Worm (Caenorhabditis elegans): ENCODE data around the gene srr-6.
A peak's percentile ranks its signal among the peaks of the same experiment; 100 is the strongest.

srr-6 gene

ce11 chrV:4969503-4969902 lies 43.1 kb upstream of the srr-6 start:
- TF ChIP-seq Y105C5A.15 (GFP tag; IDR thresholded peaks at IDR 0.05), result no peak
- peak; percentile 13 for TF ChIP-seq dve-1 (tag; optimal IDR thresholded peaks at IDR 0.05; ENCODE audit: insufficient read depth)
- TF ChIP-seq unc-62 (GFP tag; optimal IDR thresholded peaks at IDR 0.05 in 1 of 2), result peak in 1 of 2 experiments; percentile 33
- no peak for TF ChIP-seq unc-62 (tag; optimal IDR thresholded peaks at IDR 0.05)
- TF ChIP-seq ceh-62 (tag; optimal IDR thresholded peaks at IDR 0.05), result no peak
- TF ChIP-seq nhr-28 (tag; optimal IDR thresholded peaks at IDR 0.05), result peak; percentile 48
- no peak for TF ChIP-seq Y48G9A.11 (GFP tag; IDR thresholded peaks at IDR 0.05)
- TF ChIP-seq nhr-11 (tag; optimal IDR thresholded peaks at IDR 0.05), result peak; percentile 11
- no peak for TF ChIP-seq F10B5.3 (tag; optimal IDR thresholded peaks at IDR 0.05)
- TF ChIP-seq ztf-7 (tag; optimal IDR thresholded peaks at IDR 0.05), result no peak
- no peak for TF ChIP-seq ceh-32 (tag; optimal IDR thresholded peaks at IDR 0.05; ENCODE audit: poor library complexity)
- TF ChIP-seq daf-16 (GFP tag; optimal IDR thresholded peaks at IDR 0.05), result no peak
- TF ChIP-seq daf-16 (tag; optimal IDR thresholded peaks at IDR 0.05), result peak; percentile 61
- TF ChIP-seq zfp-3 (GFP tag; conservative IDR thresholded peaks at IDR 0.05), result no peak
- TF ChIP-seq lin-38 (GFP tag; IDR thresholded peaks at IDR 0.05), result no peak

ce11 chrV:4972943-4973342 lies 39.7 kb upstream of the srr-6 start, which contains the start of gene srsx-9:
srsx-9 (minus strand) TSS chrV:4973043.
- TF ChIP-seq mxl-2 (GFP tag; conservative IDR thresholded peaks at IDR 0.05), result no peak
- TF ChIP-seq mxl-3 (GFP tag; optimal IDR thresholded peaks at IDR 0.05), result no peak
- no peak for TF ChIP-seq ces-1 (GFP tag; optimal IDR thresholded peaks at IDR 0.05)
- no peak for TF ChIP-seq ctbp-1 (GFP tag; IDR thresholded peaks at IDR 0.05)
- no peak for TF ChIP-seq daf-19 (GFP tag; conservative IDR thresholded peaks at IDR 0.05)
- TF ChIP-seq Y48G9A.11 (GFP tag; IDR thresholded peaks at IDR 0.05), result no peak
- TF ChIP-seq set-16 (GFP tag; IDR thresholded peaks at IDR 0.05), result no peak
- no peak for TF ChIP-seq snpc-4 (tag; optimal IDR thresholded peaks at IDR 0.05)
- TF ChIP-seq nhr-11 (tag; optimal IDR thresholded peaks at IDR 0.05), result no peak
- no peak for TF ChIP-seq mdt-29 (GFP tag; IDR thresholded peaks at IDR 0.05)
- TF ChIP-seq dmd-9 (GFP tag; IDR thresholded peaks at IDR 0.05), result no peak
- TF ChIP-seq lin-15B (tag; optimal IDR thresholded peaks at IDR 0.05), result no peak
- TF ChIP-seq attf-4 (tag; optimal IDR thresholded peaks at IDR 0.05), result no peak
- TF ChIP-seq nhr-42 (GFP tag; IDR thresholded peaks at IDR 0.05), result no peak
- TF ChIP-seq ceh-44 (GFP tag; IDR thresholded peaks at IDR 0.05), result no peak

ce11 chrV:4974677-4975076 lies 37.9 kb upstream of the srr-6 start, which contains the start of gene srsx-10:
srsx-10 (minus strand) TSS chrV:4974777.
- no peak for TF ChIP-seq snpc-4 (tag; optimal IDR thresholded peaks at IDR 0.05)
- no peak for TF ChIP-seq F26F4.8 (GFP tag; conservative IDR thresholded peaks at IDR 0.05)
- TF ChIP-seq ZK337.2 (GFP tag; IDR thresholded peaks at IDR 0.05), result no peak
- no peak for TF ChIP-seq nhr-25 (tag; optimal IDR thresholded peaks at IDR 0.05; ENCODE audit: borderline replicate concordance, insufficient read depth)
- TF ChIP-seq lsy-2 (tag; optimal IDR thresholded peaks at IDR 0.05), result no peak
- no peak for TF ChIP-seq F37D6.2 (tag; optimal IDR thresholded peaks at IDR 0.05)
- TF ChIP-seq lin-13 (GFP tag; optimal IDR thresholded peaks at IDR 0.05), result no peak
- TF ChIP-seq saeg-2 (GFP tag; IDR thresholded peaks at IDR 0.05), result no peak
- TF ChIP-seq zag-1 (tag; optimal IDR thresholded peaks at IDR 0.05), result no peak
- no peak for TF ChIP-seq T26A8.4 (GFP tag; IDR thresholded peaks at IDR 0.05)
- no peak for TF ChIP-seq php-3 (GFP tag; IDR thresholded peaks at IDR 0.05)
- TF ChIP-seq aha-1 (tag), result no peak
- TF ChIP-seq nhr-111 (GFP tag; optimal IDR thresholded peaks at IDR 0.05), result no peak
- TF ChIP-seq mdl-1 (tag; optimal IDR thresholded peaks at IDR 0.05), result no peak
- no peak for TF ChIP-seq Y105C5A.15 (GFP tag; IDR thresholded peaks at IDR 0.05)
- no peak for TF ChIP-seq nhr-11 (tag; optimal IDR thresholded peaks at IDR 0.05)
